Worm (Caenorhabditis elegans) whole organism, young adult: ENCODE results near the gene unk-1.
A peak's percentile ranks its signal among the peaks of the same experiment; 100 is the strongest.

Experiments used
- B0035.1 ChIP-seq: sonication (generic microtip); optimal IDR thresholded peaks from 2 replicates; lab custom pipeline; 2016; ENCODE audit warnings: missing genetic modification characterization, mild to moderate bottlenecking, missing compliant biosample characterization, missing genotype, missing genetic modification reagents
- B0261.1 ChIP-seq: sonication (generic microtip); optimal IDR thresholded peaks from 2 replicates; lab custom pipeline; 2016; ENCODE audit warnings: mild to moderate bottlenecking, missing genetic modification characterization, moderate library complexity, missing compliant biosample characterization
- B0336.3 ChIP-seq: fragments of 200-800 bp; sonication (Bioruptor generic); IDR thresholded peaks from 2 replicates; pipeline ENCODE4 v1.3.6; 2022; ENCODE audit warnings: missing genetic modification characterization, missing compliant biosample characterization
- C17E4.6 ChIP-seq: fragments of 200-800 bp; sonication (Bioruptor generic); IDR thresholded peaks from 2 replicates; pipeline ENCODE4 v1.3.6; 2022; ENCODE audit warnings: missing genetic modification reagents, missing genetic modification characterization, missing compliant biosample characterization
- D2030.7 ChIP-seq: fragments of 200-800 bp; sonication (Bioruptor generic); IDR thresholded peaks from 2 replicates; pipeline ENCODE4 v1.3.6; 2022; ENCODE audit warnings: missing genetic modification reagents, missing genetic modification characterization, missing compliant biosample characterization
- F10E7.11 ChIP-seq: sonication (generic microtip); optimal IDR thresholded peaks from 2 replicates; lab custom pipeline; 2017; ENCODE audit warnings: mild to moderate bottlenecking, missing genetic modification characterization, moderate library complexity, missing compliant biosample characterization
- F23B12.7 ChIP-seq: sonication (generic microtip); optimal IDR thresholded peaks from 2 replicates; lab custom pipeline; 2017; ENCODE audit warnings: missing genetic modification characterization, mild to moderate bottlenecking, missing compliant biosample characterization, antibody characterized with exemption, moderate library complexity; ENCODE audit not compliant: insufficient read depth
- F33H1.4 ChIP-seq: fragments of 200-800 bp; sonication (Bioruptor generic); IDR thresholded peaks from 2 replicates; pipeline ENCODE4 v1.3.6; 2022; ENCODE audit warnings: missing genetic modification reagents, missing genetic modification characterization, missing compliant biosample characterization
- F39B2.1 ChIP-seq: fragments of 200-800 bp; sonication (Bioruptor generic); IDR thresholded peaks from 2 replicates; pipeline ENCODE4 v1.3.6; 2022; ENCODE audit warnings: missing genetic modification reagents, missing genetic modification characterization, missing compliant biosample characterization
- F52B5.7 ChIP-seq: sonication (generic microtip); optimal IDR thresholded peaks from 2 replicates; lab custom pipeline; 2016; ENCODE audit warnings: mild to moderate bottlenecking, missing genetic modification characterization, missing compliant biosample characterization
- T07F8.4 ChIP-seq: sonication (generic microtip); optimal IDR thresholded peaks from 2 replicates; lab custom pipeline; 2016; ENCODE audit warnings: mild to moderate bottlenecking, missing genetic modification characterization, moderate library complexity, missing compliant biosample characterization
- Y53G8AR.9 ChIP-seq: fragments of 200-800 bp; sonication (Bioruptor generic); conservative IDR thresholded peaks from 2 replicates; pipeline ENCODE4 v1.3.6; 2022; ENCODE audit warnings: missing genetic modification reagents, missing genetic modification characterization, missing compliant biosample characterization
- Y67H2A.10 ChIP-seq: fragments of 200-800 bp; sonication (Bioruptor generic); conservative IDR thresholded peaks from 2 replicates; pipeline ENCODE4 v1.3.6; 2022; ENCODE audit warnings: missing genetic modification reagents, missing genetic modification characterization, missing compliant biosample characterization
- ZK185.1 ChIP-seq: sonication (generic microtip); optimal IDR thresholded peaks from 2 replicates; lab custom pipeline; 2016; ENCODE audit warnings: mild to moderate bottlenecking, missing genetic modification characterization, missing compliant biosample characterization; ENCODE audit not compliant: poor library complexity, severe bottlenecking
- attf-3 ChIP-seq: fragments of 200-800 bp; sonication (Bioruptor generic); conservative IDR thresholded peaks from 2 replicates; pipeline ENCODE4 v1.3.6; 2022; ENCODE audit warnings: missing genetic modification reagents, missing genetic modification characterization, missing compliant biosample characterization
- attf-6 ChIP-seq: fragments of 200-800 bp; sonication (Bioruptor generic); IDR thresholded peaks from 2 replicates; pipeline ENCODE4 v1.3.6; 2022; ENCODE audit warnings: missing genetic modification reagents, missing genetic modification characterization, missing compliant biosample characterization
- bed-2 ChIP-seq: fragments of 200-800 bp; sonication (Bioruptor generic); IDR thresholded peaks from 2 replicates; pipeline ENCODE4 v1.3.6; 2022; ENCODE audit warnings: missing genetic modification reagents, missing genetic modification characterization, missing compliant biosample characterization
- ceh-100 ChIP-seq: fragments of 200-800 bp; sonication (Bioruptor generic); IDR thresholded peaks from 2 replicates; pipeline ENCODE4 v1.3.6; 2022; ENCODE audit warnings: missing genetic modification reagents, missing genetic modification characterization, missing compliant biosample characterization
- ceh-40 ChIP-seq: fragments of 200-800 bp; sonication (Bioruptor generic); IDR thresholded peaks from 2 replicates; pipeline ENCODE4 v1.3.6; 2022; ENCODE audit warnings: missing genetic modification characterization, missing compliant biosample characterization
- ceh-79 ChIP-seq: sonication (generic microtip); optimal IDR thresholded peaks from 2 replicates; lab custom pipeline; 2017; ENCODE audit warnings: mild to moderate bottlenecking, missing genetic modification characterization, missing compliant biosample characterization
- die-1 ChIP-seq: sonication (generic microtip); optimal IDR thresholded peaks from 2 replicates; lab custom pipeline; 2016; ENCODE audit warnings: missing genotype, mild to moderate bottlenecking, missing genetic modification characterization, missing compliant biosample characterization
- dpff-1 ChIP-seq: sonication (generic microtip); optimal IDR thresholded peaks from 2 replicates; lab custom pipeline; 2017; ENCODE audit warnings: mild to moderate bottlenecking, missing genetic modification characterization, missing compliant biosample characterization
- egl-18 ChIP-seq: fragments of 200-800 bp; sonication (Bioruptor generic); IDR thresholded peaks from 2 replicates; pipeline ENCODE4 v1.3.6; 2022; ENCODE audit warnings: missing genetic modification reagents, missing genetic modification characterization, missing compliant biosample characterization
- egl-44 ChIP-seq: fragments of 200-800 bp; sonication (Bioruptor generic); IDR thresholded peaks from 2 replicates; pipeline ENCODE4 v1.3.6; 2022; ENCODE audit warnings: missing genetic modification reagents, missing genetic modification characterization, missing compliant biosample characterization
- ets-4 ChIP-seq: fragments of 200-800 bp; sonication (Bioruptor generic); optimal IDR thresholded peaks from 2 replicates; lab custom pipeline; 2018; ENCODE audit warnings: mild to moderate bottlenecking, missing genetic modification characterization, missing compliant biosample characterization
- gei-17 ChIP-seq: fragments of 200-800 bp; sonication (Bioruptor generic); optimal IDR thresholded peaks from 2 replicates; lab custom pipeline; 2018; ENCODE audit warnings: mild to moderate bottlenecking, missing genetic modification characterization, missing compliant biosample characterization
- hlh-12 ChIP-seq: sonication (generic microtip); optimal IDR thresholded peaks from 2 replicates; lab custom pipeline; 2016; ENCODE audit warnings: missing genetic modification characterization, missing compliant biosample characterization
- let-526 ChIP-seq: fragments of 200-800 bp; sonication (Bioruptor generic); IDR thresholded peaks from 2 replicates; pipeline ENCODE4 v1.3.6; 2022; ENCODE audit warnings: missing genetic modification reagents, missing genetic modification characterization, missing compliant biosample characterization
- lin-40 ChIP-seq: sonication (generic microtip); optimal IDR thresholded peaks from 2 replicates; lab custom pipeline; 2016; ENCODE audit warnings: missing genetic modification characterization, mild to moderate bottlenecking, missing compliant biosample characterization, missing genotype, missing genetic modification reagents
- madf-8 ChIP-seq: fragments of 200-800 bp; sonication (Bioruptor generic); conservative IDR thresholded peaks from 2 replicates; pipeline ENCODE4 v1.3.6; 2022; ENCODE audit warnings: missing genetic modification reagents, missing genetic modification characterization, missing compliant biosample characterization
- mxl-1 ChIP-seq: sonication (generic microtip); optimal IDR thresholded peaks from 2 replicates; lab custom pipeline; 2016; ENCODE audit warnings: missing genetic modification characterization, missing compliant biosample characterization
- nfya-1 ChIP-seq: sonication (generic microtip); optimal IDR thresholded peaks from 2 replicates; lab custom pipeline; 2017; ENCODE audit warnings: antibody characterized with exemption, missing compliant biosample characterization, missing genetic modification characterization, borderline replicate concordance; ENCODE audit not compliant: insufficient read depth
- nfyb-1 ChIP-seq: fragments of 200-800 bp; sonication (Bioruptor generic); IDR thresholded peaks from 2 replicates; pipeline ENCODE4 v1.3.6; 2022; ENCODE audit warnings: missing genetic modification reagents, missing genetic modification characterization, missing compliant biosample characterization
- nhr-80 ChIP-seq: sonication (generic microtip); optimal IDR thresholded peaks from 2 replicates; lab custom pipeline; 2016; ENCODE audit warnings: missing genetic modification characterization, missing compliant biosample characterization
- sdz-38 ChIP-seq: sonication (generic microtip); optimal IDR thresholded peaks from 2 replicates; lab custom pipeline; 2016; ENCODE audit warnings: missing genotype, missing genetic modification characterization, missing compliant biosample characterization
- snpc-1.1 ChIP-seq: sonication (generic microtip); optimal IDR thresholded peaks from 2 replicates; lab custom pipeline; 2017; ENCODE audit warnings: missing genetic modification characterization, mild to moderate bottlenecking, missing compliant biosample characterization, antibody characterized with exemption, moderate library complexity, missing genotype, missing genetic modification reagents; ENCODE audit not compliant: insufficient read depth
- snpc-1.3 ChIP-seq: sonication (generic microtip); optimal IDR thresholded peaks from 2 replicates; lab custom pipeline; 2017; ENCODE audit warnings: missing genetic modification characterization, mild to moderate bottlenecking, missing compliant biosample characterization, antibody characterized with exemption, moderate library complexity, missing genotype, missing genetic modification reagents; ENCODE audit not compliant: insufficient read depth
- snpc-4 ChIP-seq, 5 experiments: fragments of 150-350 bp in 1 of 5; sonication (generic microtip) in 4 of 5; optimal IDR thresholded peaks; 2 replicates each; lab custom pipeline; 2014 to 2018; ENCODE audit warnings: missing genetic modification characterization in 5 of 5, missing biosample characterization in 3 of 5, antibody characterized with exemption in 2 of 5, mild to moderate bottlenecking in 2 of 5, missing compliant biosample characterization in 2 of 5, missing genotype in 2 of 5, moderate library complexity in 2 of 5, missing genetic modification reagents in 1 of 5
- sptf-2 ChIP-seq: fragments of 200-800 bp; sonication (Bioruptor generic); optimal IDR thresholded peaks from 2 replicates; lab custom pipeline; 2018; ENCODE audit warnings: mild to moderate bottlenecking, missing genetic modification characterization, missing compliant biosample characterization
- unc-130 ChIP-seq: sonication (generic microtip); optimal IDR thresholded peaks from 2 replicates; lab custom pipeline; 2016; ENCODE audit warnings: missing genetic modification reagents, missing genetic modification characterization, missing compliant biosample characterization
- xnd-1 ChIP-seq: sonication (generic microtip); optimal IDR thresholded peaks from 2 replicates; lab custom pipeline; 2016; ENCODE audit warnings: missing genotype, missing genetic modification reagents, missing genetic modification characterization, missing compliant biosample characterization
- ztf-25 ChIP-seq: fragments of 200-800 bp; sonication (Bioruptor generic); IDR thresholded peaks from 2 replicates; pipeline ENCODE4 v1.3.6; 2022; ENCODE audit warnings: missing genetic modification reagents, missing genetic modification characterization, missing compliant biosample characterization

unk-1 gene

DNA sequence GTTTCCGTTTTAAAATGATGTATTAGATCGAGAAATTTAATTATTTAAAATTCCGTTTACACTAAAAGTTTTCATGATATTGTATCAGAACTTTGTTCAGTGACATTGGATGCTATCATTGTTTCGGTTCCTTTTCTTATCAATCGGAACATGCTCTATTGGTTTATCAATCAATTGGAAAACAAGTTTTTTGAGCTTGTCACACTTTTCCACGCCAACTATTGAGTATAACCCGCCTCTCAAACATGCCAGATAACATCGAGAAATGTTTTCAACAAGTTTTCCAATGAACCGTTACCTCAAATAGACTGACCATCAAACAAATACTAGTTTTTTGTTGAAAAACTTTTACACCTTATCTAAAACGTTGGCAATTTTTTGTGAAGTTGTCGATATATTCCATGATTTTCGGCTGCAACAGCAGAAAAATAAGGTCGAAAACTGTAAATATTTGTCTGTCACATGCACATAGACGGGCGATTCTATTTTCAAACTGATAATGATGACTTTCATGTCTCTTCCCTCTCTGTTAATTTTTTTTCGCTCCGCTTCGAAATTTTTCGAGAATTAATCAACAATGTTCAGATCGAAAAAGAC lies at the start of gene unk-1:
unk-1 (plus strand) TSS at position 577 of the 597 bp plus-strand sequence.
- TF ChIP-seq ceh-40 (GFP tag; lab: Robert Waterston, UW) (no peak), D2030.7 (GFP tag; lab: Robert Waterston, UW) (no peak), let-526 (GFP tag; lab: Robert Waterston, UW) (no peak), egl-18 (GFP tag; lab: Robert Waterston, UW) (no peak), F33H1.4 (GFP tag; lab: Robert Waterston, UW) (no peak), B0035.1 (tag; lab: Kevin White, UChicago) (no peak), nhr-80 (tag; lab: Kevin White, UChicago) (peak; percentile 57), hlh-12 (tag; lab: Kevin White, UChicago) (no peak), ceh-100 (GFP tag; lab: Robert Waterston, UW) (no peak), ets-4 (GFP tag; lab: Kevin White, UChicago) (peak; percentile 27), F52B5.7 (tag; lab: Kevin White, UChicago) (no peak), F10E7.11 (tag; lab: Kevin White, UChicago) (no peak), B0261.1 (tag; lab: Kevin White, UChicago) (no peak), F23B12.7 (tag; lab: Kevin White, UChicago) (no peak), Y53G8AR.9 (GFP tag; lab: Robert Waterston, UW) (no peak), C17E4.6 (GFP tag; lab: Robert Waterston, UW) (no peak), sptf-2 (no peak), gei-17 (GFP tag; lab: Kevin White, UChicago) (no peak), ZK185.1 (peak; percentile 14), B0336.3 (GFP tag; lab: Robert Waterston, UW) (no peak), egl-44 (GFP tag; lab: Robert Waterston, UW) (no peak), nfya-1 (tag; lab: Kevin White, UChicago) (no peak), lin-40 (tag; lab: Kevin White, UChicago) (no peak), bed-2 (GFP tag; lab: Robert Waterston, UW) (no peak), Y67H2A.10 (no peak)

DNA sequence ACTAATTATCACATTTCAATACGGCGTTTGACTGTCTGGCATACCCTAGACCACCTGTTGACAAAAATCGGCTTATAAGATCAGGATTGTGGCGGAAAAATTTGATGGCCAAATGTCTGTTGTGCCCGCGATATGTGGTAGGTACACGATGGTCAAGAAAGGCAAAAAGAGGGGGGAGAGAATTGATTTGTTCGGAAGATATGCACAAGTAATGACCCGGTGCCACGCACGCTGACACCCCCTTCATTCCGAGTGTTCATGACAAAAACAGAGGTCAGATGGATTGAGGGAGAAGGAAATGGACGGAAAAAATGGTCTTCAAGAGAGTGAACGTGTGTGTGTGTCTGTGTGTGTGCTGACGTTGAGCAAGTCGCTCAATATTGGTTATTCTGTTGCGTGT lies 49.3 kb upstream of the unk-1 start:
- TF ChIP-seq die-1 (tag; lab: Kevin White, UChicago) = no peak
- TF ChIP-seq unc-130 (GFP tag; lab: Kevin White, UChicago) = no peak
- TF ChIP-seq sptf-2 = no peak
- no peak for TF ChIP-seq snpc-1.1 (tag; lab: Kevin White, UChicago)
- TF ChIP-seq sdz-38 (tag; lab: Kevin White, UChicago) = no peak
- no peak for TF ChIP-seq dpff-1 (tag; lab: Kevin White, UChicago)
- TF ChIP-seq madf-8 = no peak
- TF ChIP-seq T07F8.4 = no peak
- TF ChIP-seq Y53G8AR.9 (GFP tag; lab: Robert Waterston, UW) = no peak

DNA sequence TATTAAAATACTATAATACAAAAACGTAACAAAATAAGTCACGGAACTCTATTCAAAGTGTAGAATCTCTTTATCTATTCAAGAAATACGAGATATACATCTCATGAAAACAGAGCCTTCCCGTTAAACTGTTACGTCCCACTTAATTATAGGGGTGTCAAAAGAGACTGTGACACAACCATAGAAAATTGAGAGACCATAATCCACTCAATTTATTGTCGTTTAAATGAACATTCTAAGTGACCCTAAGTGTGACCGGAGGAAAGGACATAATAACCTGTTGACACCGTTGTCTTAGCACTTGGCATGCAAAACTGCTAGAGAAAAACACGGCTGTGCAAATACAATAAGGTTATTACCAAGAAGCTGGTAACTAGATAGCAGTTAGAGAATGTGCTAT lies 46.2 kb upstream of the unk-1 start:
- no peak for TF ChIP-seq F39B2.1
- TF ChIP-seq xnd-1 (tag; lab: Kevin White, UChicago) = no peak
- TF ChIP-seq ztf-25 (GFP tag; lab: Robert Waterston, UW) = no peak
- no peak for TF ChIP-seq F52B5.7 (tag; lab: Kevin White, UChicago)
- TF ChIP-seq snpc-4 (GFP tag; optimal IDR thresholded peaks at IDR 0.05; lab: Kevin White, UChicago) = no peak
- no peak for TF ChIP-seq snpc-4 (tag; optimal IDR thresholded peaks at IDR 0.05; lab: Kevin White, UChicago)
- no peak for TF ChIP-seq ceh-79
- no peak for TF ChIP-seq mxl-1 (tag; lab: Kevin White, UChicago)
- TF ChIP-seq attf-6 (GFP tag; lab: Robert Waterston, UW) = no peak
- TF ChIP-seq snpc-1.3 (tag; lab: Kevin White, UChicago) = no peak
- TF ChIP-seq hlh-12 (tag; lab: Kevin White, UChicago) = no peak
- no peak for TF ChIP-seq nfyb-1 (GFP tag; lab: Robert Waterston, UW)
- TF ChIP-seq attf-3 (GFP tag; lab: Robert Waterston, UW) = no peak
